Fruit fly (Drosophila melanogaster): ENCODE results near the gene CG34447.

- TF ChIP-seq insv (optimal IDR thresholded peaks at IDR 0.05) (no peak), psq (optimal IDR thresholded peaks at IDR 0.05) (no peak), Sin3A (optimal IDR thresholded peaks at IDR 0.05) (no peak)
Measured at dm6 chr2L:2402194-2402593, 17.6 kb downstream of the CG34447 start.

Measured in Kc167 (cell line).